Worm (Caenorhabditis elegans) whole organism, mixed stage, embryonic: ENCODE results near the gene C55A6.10.
A peak's percentile ranks its signal among the peaks of the same experiment; 100 is the strongest.

Source experiments
- M03D4.4 ChIP-seq: sonication (generic microtip); optimal IDR thresholded peaks from 2 replicates; lab custom pipeline; 2017; ENCODE audit warnings: mild to moderate bottlenecking, missing genetic modification characterization, missing compliant biosample characterization
- blmp-1 ChIP-seq: fragments of 150-350 bp; optimal IDR thresholded peaks from 2 replicates; lab custom pipeline; 2014; ENCODE audit warnings: missing biosample characterization, missing genetic modification characterization
- ceh-39 ChIP-seq: fragments of 150-350 bp; optimal IDR thresholded peaks from 2 replicates; lab custom pipeline; 2014; ENCODE audit warnings: missing biosample characterization, missing genetic modification characterization
- ceh-43 ChIP-seq: fragments of 200-800 bp; sonication (Bioruptor generic); optimal IDR thresholded peaks from 2 replicates; lab custom pipeline; 2018; ENCODE audit warnings: mild to moderate bottlenecking, missing genetic modification characterization, moderate library complexity, missing compliant biosample characterization
- ceh-83 ChIP-seq: fragments of 200-800 bp; sonication (Bioruptor generic); optimal IDR thresholded peaks from 2 replicates; lab custom pipeline; 2018; ENCODE audit warnings: mild to moderate bottlenecking, missing genetic modification characterization, missing compliant biosample characterization
- cnd-1 ChIP-seq: fragments of 200-800 bp; sonication (Bioruptor generic); optimal IDR thresholded peaks from 2 replicates; lab custom pipeline; 2018; ENCODE audit warnings: mild to moderate bottlenecking, missing genetic modification characterization, missing compliant biosample characterization
- elt-1 ChIP-seq: sonication (generic microtip); optimal IDR thresholded peaks from 2 replicates; lab custom pipeline; 2017; ENCODE audit warnings: missing genetic modification characterization, mild to moderate bottlenecking, missing compliant biosample characterization, antibody characterized with exemption, moderate library complexity, borderline replicate concordance; ENCODE audit not compliant: insufficient read depth
- flh-1 ChIP-seq: fragments of 200-800 bp; sonication (Bioruptor generic); optimal IDR thresholded peaks from 2 replicates; lab custom pipeline; 2018; ENCODE audit warnings: mild to moderate bottlenecking, missing genetic modification characterization, moderate library complexity, missing compliant biosample characterization
- ham-2 ChIP-seq: fragments of 200-800 bp; sonication (Bioruptor generic); optimal IDR thresholded peaks from 2 replicates; lab custom pipeline; 2018; ENCODE audit warnings: mild to moderate bottlenecking, missing genetic modification characterization, missing compliant biosample characterization
- hlh-1 ChIP-seq: fragments of 150-350 bp; optimal IDR thresholded peaks from 2 replicates; lab custom pipeline; 2014; ENCODE audit warnings: missing biosample characterization, missing genetic modification reagents, missing genetic modification characterization
- lin-13 ChIP-seq: fragments of 150-350 bp; optimal IDR thresholded peaks from 2 replicates; lab custom pipeline; 2014; ENCODE audit warnings: missing biosample characterization, missing genetic modification characterization
- lin-32 ChIP-seq: fragments of 200-800 bp; sonication (Bioruptor generic); optimal IDR thresholded peaks from 2 replicates; lab custom pipeline; 2018; ENCODE audit warnings: mild to moderate bottlenecking, missing genetic modification characterization, missing compliant biosample characterization
- lsy-2 ChIP-seq: fragments of 150-350 bp; optimal IDR thresholded peaks from 2 replicates; lab custom pipeline; 2014; ENCODE audit warnings: missing biosample characterization, missing genetic modification characterization
- mab-5 ChIP-seq: fragments of 150-350 bp; optimal IDR thresholded peaks from 2 replicates; lab custom pipeline; 2014; ENCODE audit warnings: missing biosample characterization, missing genetic modification characterization
- mls-2 ChIP-seq: sonication (generic microtip); optimal IDR thresholded peaks from 2 replicates; lab custom pipeline; 2016; ENCODE audit warnings: mild to moderate bottlenecking, missing genetic modification characterization, moderate library complexity, missing compliant biosample characterization
- nhr-237 ChIP-seq: fragments of 150-350 bp; optimal IDR thresholded peaks from 2 replicates; lab custom pipeline; 2014; ENCODE audit warnings: missing biosample characterization, missing genetic modification characterization
- nhr-28 ChIP-seq: fragments of 150-350 bp; optimal IDR thresholded peaks from 2 replicates; lab custom pipeline; 2014; ENCODE audit warnings: missing biosample characterization, missing genetic modification characterization
- nhr-76 ChIP-seq: sonication (generic microtip); optimal IDR thresholded peaks from 2 replicates; lab custom pipeline; 2017; ENCODE audit warnings: missing biosample characterization, missing genetic modification characterization
- sptf-1 ChIP-seq: sonication (generic microtip); optimal IDR thresholded peaks from 2 replicates; lab custom pipeline; 2017; ENCODE audit warnings: mild to moderate bottlenecking, missing genetic modification characterization, moderate library complexity, missing compliant biosample characterization
- tbx-8 ChIP-seq: fragments of 200-800 bp; sonication (Bioruptor generic); optimal IDR thresholded peaks from 2 replicates; lab custom pipeline; 2018; ENCODE audit warnings: mild to moderate bottlenecking, missing genetic modification characterization, moderate library complexity, missing compliant biosample characterization
- unc-120 ChIP-seq: sonication (generic microtip); optimal IDR thresholded peaks from 2 replicates; lab custom pipeline; 2017; ENCODE audit warnings: missing genetic modification characterization, missing compliant biosample characterization; ENCODE audit not compliant: poor library complexity, severe bottlenecking
- unc-62 ChIP-seq: fragments of 150-350 bp; optimal IDR thresholded peaks from 2 replicates; lab custom pipeline; 2014; ENCODE audit warnings: missing biosample characterization, missing genetic modification reagents, missing genetic modification characterization
- zip-8 ChIP-seq: fragments of 150-350 bp; optimal IDR thresholded peaks from 2 replicates; lab custom pipeline; 2014; ENCODE audit warnings: missing biosample characterization, missing genetic modification characterization
- ztf-11 ChIP-seq: fragments of 150-350 bp; optimal IDR thresholded peaks from 2 replicates; lab custom pipeline; 2014; ENCODE audit warnings: missing biosample characterization, missing genetic modification characterization

The C55A6.10 gene

ce11 chrV:11525338-11525737, 20.2 kb downstream of the C55A6.10 start:
- TF ChIP-seq unc-120 (tag; lab: Kevin White, UChicago), result no peak
- TF ChIP-seq M03D4.4 (tag; lab: Kevin White, UChicago), result no peak
- no peak for TF ChIP-seq cnd-1 (tag; lab: Kevin White, UChicago)
- no peak for TF ChIP-seq lsy-2 (tag; lab: Kevin White, UChicago)
- no peak for TF ChIP-seq hlh-1 (tag; lab: Kevin White, UChicago)
- no peak for TF ChIP-seq nhr-28 (tag; lab: Kevin White, UChicago)
- TF ChIP-seq sptf-1 (tag; lab: Kevin White, UChicago), result peak; percentile 28
- no peak for TF ChIP-seq lin-13 (tag; lab: Kevin White, UChicago)
- TF ChIP-seq nhr-237 (tag; lab: Kevin White, UChicago), result no peak
- TF ChIP-seq elt-1 (tag; lab: Kevin White, UChicago), result no peak
- TF ChIP-seq ceh-39, result no peak
- TF ChIP-seq mab-5 (tag; lab: Kevin White, UChicago), result no peak
- TF ChIP-seq blmp-1 (tag; lab: Kevin White, UChicago), result peak; percentile 70
- peak; percentile 44 for TF ChIP-seq ham-2 (GFP tag; lab: Kevin White, UChicago)
- no peak for TF ChIP-seq unc-62
- no peak for TF ChIP-seq lin-32
- TF ChIP-seq ceh-83 (GFP tag; lab: Kevin White, UChicago), result no peak

- no peak for TF ChIP-seq sptf-1 (tag; lab: Kevin White, UChicago)
- TF ChIP-seq ztf-11 (tag; lab: Kevin White, UChicago), result no peak
- TF ChIP-seq M03D4.4 (tag; lab: Kevin White, UChicago), result no peak
- no peak for TF ChIP-seq tbx-8 (GFP tag; lab: Kevin White, UChicago)
- no peak for TF ChIP-seq elt-1 (tag; lab: Kevin White, UChicago)
- TF ChIP-seq nhr-76 (tag; lab: Kevin White, UChicago), result no peak
Observed at ce11 chrV:11526927-11527491, 21.9 kb downstream of the C55A6.10 start.

ce11 chrV:11527531-11527930, 22.4 kb downstream of the C55A6.10 start, which contains the start of gene ccch-1:
Gene ccch-1 (plus strand): TSS chrV:11527831.
- no peak for TF ChIP-seq zip-8

ce11 chrV:11528633-11529327, 23.6 kb downstream of the C55A6.10 start:
- TF ChIP-seq mls-2 (tag; lab: Kevin White, UChicago), result no peak
- TF ChIP-seq unc-120 (tag; lab: Kevin White, UChicago), result peak; percentile 19
- TF ChIP-seq hlh-1 (tag; lab: Kevin White, UChicago), result peak; percentile 11
- TF ChIP-seq, all 35 proteins: peak for 2

- TF ChIP-seq nhr-76 (tag; lab: Kevin White, UChicago) (no peak), ceh-39 (no peak), nhr-237 (tag; lab: Kevin White, UChicago) (peak; percentile 27)
Observed at ce11 chrV:11529541-11529940, 24.4 kb downstream of the C55A6.10 start.

- TF ChIP-seq nhr-237 (tag; lab: Kevin White, UChicago) (no peak), lsy-2 (tag; lab: Kevin White, UChicago) (no peak), ham-2 (GFP tag; lab: Kevin White, UChicago) (no peak), hlh-1 (tag; lab: Kevin White, UChicago) (no peak), ceh-43 (GFP tag; lab: Kevin White, UChicago) (no peak), nhr-28 (tag; lab: Kevin White, UChicago) (no peak), flh-1 (GFP tag; lab: Kevin White, UChicago) (no peak)
Observed at ce11 chrV:11531100-11531499, 26.0 kb downstream of the C55A6.10 start.
